Fruit fly (Drosophila melanogaster) whole organism: Measurements from ENCODE around the gene crp.

ENCODE experiments used
- CG8478 ChIP-seq: fragments of >200 bp; optimal IDR thresholded peaks from 2 replicates; lab custom pipeline; 2018; ENCODE audit warnings: inconsistent platforms
- EcR ChIP-seq, 2 experiments: fragments of >200 bp; optimal IDR thresholded peaks; 2 replicates each; lab custom pipeline; 2017; ENCODE audit warnings: missing biosample characterization in 2 of 2, missing genetic modification characterization in 2 of 2, missing genetic modification reagents in 2 of 2
- psq ChIP-seq: fragments of >200 bp; optimal IDR thresholded peaks from 2 replicates; lab custom pipeline; 2017
- usp ChIP-seq: fragments of >200 bp; optimal IDR thresholded peaks from 2 replicates; lab custom pipeline; 2017; ENCODE audit warnings: missing biosample characterization, missing genetic modification characterization, mixed read lengths

DNA sequence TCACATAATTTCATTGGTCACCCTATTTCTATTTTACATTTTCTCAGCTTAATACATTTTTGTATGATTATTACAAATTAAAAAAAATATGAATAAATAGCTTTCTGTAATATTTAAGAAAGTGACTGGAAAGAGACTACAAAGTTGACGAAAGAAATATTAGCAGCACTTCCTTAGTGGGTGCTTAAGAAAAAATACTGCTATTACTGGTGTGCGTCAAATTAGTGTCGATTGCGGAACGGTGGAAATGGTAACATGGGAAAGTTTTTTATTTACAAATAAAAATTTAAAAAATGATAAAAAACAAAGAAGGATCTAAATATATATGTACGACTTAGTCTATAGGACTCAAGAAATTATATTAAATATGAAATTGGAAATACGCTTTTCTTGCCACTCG, 63.5 kb downstream of the crp start:
- TF ChIP-seq CG8478 (lab: Kevin White, UChicago) (no peak), usp (GFP tag; lab: Kevin White, UChicago) (no peak), EcR (GFP tag; optimal IDR thresholded peaks at IDR 0.05; lab: Kevin White, UChicago) (no peak), psq (lab: Kevin White, UChicago) (no peak)
